Worm (Caenorhabditis elegans) whole organism, L2 larva: ENCODE data around the gene T27E7.4.

Source experiments
- egl-27 ChIP-seq: sonication (generic microtip); optimal IDR thresholded peaks from 3 replicates; lab custom pipeline; 2017; ENCODE audit warnings: missing biosample characterization, missing genetic modification reagents, missing genetic modification characterization
- lin-39 ChIP-seq: fragments of 150-350 bp; optimal IDR thresholded peaks from 2 replicates; lab custom pipeline; 2014; ENCODE audit warnings: missing biosample characterization, missing genetic modification reagents, missing genetic modification characterization
- nhr-12 ChIP-seq: fragments of 150-350 bp; optimal IDR thresholded peaks from 2 replicates; lab custom pipeline; 2014; ENCODE audit warnings: missing biosample characterization, missing genetic modification characterization
- nhr-237 ChIP-seq: fragments of 150-350 bp; optimal IDR thresholded peaks from 2 replicates; lab custom pipeline; 2014; ENCODE audit warnings: missing biosample characterization, missing genetic modification characterization
- sma-9 ChIP-seq, 2 experiments: fragments of 150-350 bp in 1 of 2; sonication (generic microtip) in 1 of 2; optimal IDR thresholded peaks; 2 replicates each; lab custom pipeline; 2014 to 2016; ENCODE audit warnings: missing genetic modification characterization in 2 of 2, mild to moderate bottlenecking in 1 of 2, missing biosample characterization in 1 of 2, missing compliant biosample characterization in 1 of 2, missing genetic modification reagents in 1 of 2, moderate library complexity in 1 of 2
- snpc-4 ChIP-seq: fragments of 150-350 bp; optimal IDR thresholded peaks from 2 replicates; lab custom pipeline; 2014; ENCODE audit warnings: missing biosample characterization, missing genetic modification characterization
- zag-1 ChIP-seq: fragments of 150-350 bp; optimal IDR thresholded peaks from 2 replicates; lab custom pipeline; 2014; ENCODE audit warnings: missing biosample characterization, missing genetic modification characterization
- ztf-11 ChIP-seq: sonication (generic microtip); optimal IDR thresholded peaks from 2 replicates; lab custom pipeline; 2017; ENCODE audit warnings: missing biosample characterization, missing genetic modification characterization

DNA sequence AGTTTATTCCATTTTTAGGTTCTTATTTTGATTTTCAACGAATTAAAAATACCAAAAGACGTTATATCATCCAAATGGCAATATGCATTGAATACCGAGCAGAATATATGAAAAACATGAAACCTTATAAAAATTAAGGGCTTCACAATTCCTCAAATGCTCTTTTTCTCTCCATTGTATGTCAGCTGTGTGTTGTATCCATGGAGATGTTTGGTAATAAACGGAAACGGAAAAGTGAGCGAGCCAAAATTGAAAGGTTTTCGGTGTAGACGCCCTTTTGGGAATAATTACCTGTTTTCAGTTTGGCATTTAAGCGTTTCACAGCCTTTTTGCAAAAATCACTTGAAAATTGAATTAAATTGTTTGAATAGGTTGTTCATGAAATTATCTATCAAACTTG is 22.8 kb upstream of the T27E7.4 start:
- TF ChIP-seq egl-27 (tag; lab: Kevin White, UChicago) (no peak), sma-9 (GFP tag; optimal IDR thresholded peaks at IDR 0.05; lab: Kevin White, UChicago) (no peak), sma-9 (tag; optimal IDR thresholded peaks at IDR 0.05; lab: Kevin White, UChicago) (no peak), snpc-4 (tag; lab: Kevin White, UChicago) (no peak), nhr-12 (tag; lab: Kevin White, UChicago) (no peak), zag-1 (tag; lab: Kevin White, UChicago) (no peak), nhr-237 (tag; lab: Kevin White, UChicago) (no peak), ztf-11 (tag; lab: Kevin White, UChicago) (no peak), lin-39 (tag; lab: Kevin White, UChicago) (no peak)
